Worm (Caenorhabditis elegans) whole organism, young adult: ENCODE measurements around the gene eif-1.A.

Experiments used
- B0035.1 ChIP-seq: sonication (generic microtip); optimal IDR thresholded peaks from 2 replicates; lab custom pipeline; 2016; ENCODE audit warnings: missing genetic modification characterization, mild to moderate bottlenecking, missing compliant biosample characterization, missing genotype, missing genetic modification reagents
- B0336.3 ChIP-seq: fragments of 200-800 bp; sonication (Bioruptor generic); IDR thresholded peaks from 2 replicates; pipeline ENCODE4 v1.3.6; 2022; ENCODE audit warnings: missing genetic modification characterization, missing compliant biosample characterization
- D2030.7 ChIP-seq: fragments of 200-800 bp; sonication (Bioruptor generic); IDR thresholded peaks from 2 replicates; pipeline ENCODE4 v1.3.6; 2022; ENCODE audit warnings: missing genetic modification reagents, missing genetic modification characterization, missing compliant biosample characterization
- F10E7.11 ChIP-seq: sonication (generic microtip); optimal IDR thresholded peaks from 2 replicates; lab custom pipeline; 2017; ENCODE audit warnings: mild to moderate bottlenecking, missing genetic modification characterization, moderate library complexity, missing compliant biosample characterization
- F22D6.2 ChIP-seq: sonication (generic microtip); optimal IDR thresholded peaks from 2 replicates; lab custom pipeline; 2016; ENCODE audit warnings: mild to moderate bottlenecking, missing genetic modification characterization, missing compliant biosample characterization
- F23B12.7 ChIP-seq: sonication (generic microtip); optimal IDR thresholded peaks from 2 replicates; lab custom pipeline; 2017; ENCODE audit warnings: missing genetic modification characterization, mild to moderate bottlenecking, missing compliant biosample characterization, antibody characterized with exemption, moderate library complexity; ENCODE audit not compliant: insufficient read depth
- F52B5.7 ChIP-seq: sonication (generic microtip); optimal IDR thresholded peaks from 2 replicates; lab custom pipeline; 2016; ENCODE audit warnings: mild to moderate bottlenecking, missing genetic modification characterization, missing compliant biosample characterization
- T07F8.4 ChIP-seq: sonication (generic microtip); optimal IDR thresholded peaks from 2 replicates; lab custom pipeline; 2016; ENCODE audit warnings: mild to moderate bottlenecking, missing genetic modification characterization, moderate library complexity, missing compliant biosample characterization
- Y56A3A.18 ChIP-seq: fragments of 200-800 bp; sonication (Bioruptor generic); IDR thresholded peaks from 2 replicates; pipeline ENCODE4 v1.3.6; 2022; ENCODE audit warnings: missing genetic modification reagents, missing genetic modification characterization, missing compliant biosample characterization
- Y67H2A.10 ChIP-seq: fragments of 200-800 bp; sonication (Bioruptor generic); conservative IDR thresholded peaks from 2 replicates; pipeline ENCODE4 v1.3.6; 2022; ENCODE audit warnings: missing genetic modification reagents, missing genetic modification characterization, missing compliant biosample characterization
- ZK185.1 ChIP-seq: sonication (generic microtip); optimal IDR thresholded peaks from 2 replicates; lab custom pipeline; 2016; ENCODE audit warnings: mild to moderate bottlenecking, missing genetic modification characterization, missing compliant biosample characterization; ENCODE audit not compliant: poor library complexity, severe bottlenecking
- bed-1 ChIP-seq: fragments of 200-800 bp; sonication (Bioruptor generic); IDR thresholded peaks from 2 replicates; pipeline ENCODE4 v1.3.6; 2022; ENCODE audit warnings: missing genetic modification reagents, missing genetic modification characterization, missing compliant biosample characterization
- bed-2 ChIP-seq: fragments of 200-800 bp; sonication (Bioruptor generic); IDR thresholded peaks from 2 replicates; pipeline ENCODE4 v1.3.6; 2022; ENCODE audit warnings: missing genetic modification reagents, missing genetic modification characterization, missing compliant biosample characterization
- cebp-1 ChIP-seq, 2 experiments: fragments of 200-800 bp in 1 of 2; sonication (Bioruptor generic) in 1 of 2; sonication (generic microtip) in 1 of 2; IDR thresholded peaks in 1 of 2; optimal IDR thresholded peaks in 1 of 2; 2 replicates each; pipeline versions ENCODE4 v1.3.6 to Lab custom; 2017 to 2022; ENCODE audit warnings: missing compliant biosample characterization in 2 of 2, missing genetic modification characterization in 2 of 2, mild to moderate bottlenecking in 1 of 2, missing genetic modification reagents in 1 of 2, moderate library complexity in 1 of 2
- ceh-100 ChIP-seq: fragments of 200-800 bp; sonication (Bioruptor generic); IDR thresholded peaks from 2 replicates; pipeline ENCODE4 v1.3.6; 2022; ENCODE audit warnings: missing genetic modification reagents, missing genetic modification characterization, missing compliant biosample characterization
- ceh-27 ChIP-seq: fragments of 200-800 bp; sonication (Bioruptor generic); optimal IDR thresholded peaks from 2 replicates; lab custom pipeline; 2018; ENCODE audit warnings: mild to moderate bottlenecking, missing genetic modification characterization, moderate library complexity, missing compliant biosample characterization
- ceh-40 ChIP-seq: fragments of 200-800 bp; sonication (Bioruptor generic); IDR thresholded peaks from 2 replicates; pipeline ENCODE4 v1.3.6; 2022; ENCODE audit warnings: missing genetic modification characterization, missing compliant biosample characterization
- chd-7 ChIP-seq: sonication (generic microtip); optimal IDR thresholded peaks from 2 replicates; lab custom pipeline; 2016; ENCODE audit warnings: mild to moderate bottlenecking, missing genetic modification characterization, moderate library complexity, missing compliant biosample characterization
- die-1 ChIP-seq: sonication (generic microtip); optimal IDR thresholded peaks from 2 replicates; lab custom pipeline; 2016; ENCODE audit warnings: missing genotype, mild to moderate bottlenecking, missing genetic modification characterization, missing compliant biosample characterization
- dpff-1 ChIP-seq: sonication (generic microtip); optimal IDR thresholded peaks from 2 replicates; lab custom pipeline; 2017; ENCODE audit warnings: mild to moderate bottlenecking, missing genetic modification characterization, missing compliant biosample characterization
- ekl-4 ChIP-seq: fragments of 200-800 bp; sonication (Bioruptor generic); IDR thresholded peaks from 2 replicates; pipeline ENCODE4 v1.3.6; 2022; ENCODE audit warnings: missing genetic modification reagents, missing genetic modification characterization, missing compliant biosample characterization
- ets-4 ChIP-seq: fragments of 200-800 bp; sonication (Bioruptor generic); optimal IDR thresholded peaks from 2 replicates; lab custom pipeline; 2018; ENCODE audit warnings: mild to moderate bottlenecking, missing genetic modification characterization, missing compliant biosample characterization
- hmg-1.2 ChIP-seq: fragments of 200-800 bp; sonication (Bioruptor generic); IDR thresholded peaks from 2 replicates; pipeline ENCODE4 v1.3.6; 2022; ENCODE audit warnings: missing genetic modification reagents, missing genetic modification characterization, missing compliant biosample characterization
- lag-1 ChIP-seq: fragments of 200-800 bp; sonication (Bioruptor generic); IDR thresholded peaks from 2 replicates; pipeline ENCODE4 v1.3.6; 2022; ENCODE audit warnings: missing genetic modification reagents, missing genetic modification characterization, missing compliant biosample characterization
- let-526 ChIP-seq: fragments of 200-800 bp; sonication (Bioruptor generic); IDR thresholded peaks from 2 replicates; pipeline ENCODE4 v1.3.6; 2022; ENCODE audit warnings: missing genetic modification reagents, missing genetic modification characterization, missing compliant biosample characterization
- lin-35 ChIP-seq, 3 experiments: fragments of 150-350 bp in 2 of 3; sonication (generic microtip) in 1 of 3; optimal IDR thresholded peaks; 2 replicates each; lab custom pipeline; 2014 to 2018; ENCODE audit warnings: missing biosample characterization in 3 of 3, missing genetic modification characterization in 3 of 3, missing genetic modification reagents in 3 of 3
- lin-40 ChIP-seq: sonication (generic microtip); optimal IDR thresholded peaks from 2 replicates; lab custom pipeline; 2016; ENCODE audit warnings: missing genetic modification characterization, mild to moderate bottlenecking, missing compliant biosample characterization, missing genotype, missing genetic modification reagents
- lin-54 ChIP-seq: fragments of 200-800 bp; sonication (Bioruptor generic); optimal IDR thresholded peaks from 2 replicates; lab custom pipeline; 2018; ENCODE audit warnings: mild to moderate bottlenecking, missing genetic modification characterization, missing compliant biosample characterization
- madf-3 ChIP-seq: fragments of 200-800 bp; sonication (Bioruptor generic); IDR thresholded peaks from 2 replicates; pipeline ENCODE4 v1.3.6; 2022; ENCODE audit warnings: missing genetic modification reagents, missing genetic modification characterization, missing compliant biosample characterization
- madf-6 ChIP-seq: fragments of 200-800 bp; sonication (Bioruptor generic); IDR thresholded peaks from 2 replicates; pipeline ENCODE4 v1.3.6; 2022; ENCODE audit warnings: missing genetic modification reagents, missing genetic modification characterization, missing compliant biosample characterization
- madf-8 ChIP-seq: fragments of 200-800 bp; sonication (Bioruptor generic); conservative IDR thresholded peaks from 2 replicates; pipeline ENCODE4 v1.3.6; 2022; ENCODE audit warnings: missing genetic modification reagents, missing genetic modification characterization, missing compliant biosample characterization
- mcd-1 ChIP-seq: fragments of 200-800 bp; sonication (Bioruptor generic); IDR thresholded peaks from 2 replicates; pipeline ENCODE4 v1.3.6; 2022; ENCODE audit warnings: missing genetic modification reagents, missing genetic modification characterization, missing compliant biosample characterization
- mel-28 ChIP-seq: sonication (generic microtip); optimal IDR thresholded peaks from 2 replicates; lab custom pipeline; 2016; ENCODE audit warnings: borderline replicate concordance, mild to moderate bottlenecking, missing genetic modification characterization, missing compliant biosample characterization
- mes-4 ChIP-seq: sonication (generic microtip); optimal IDR thresholded peaks from 2 replicates; lab custom pipeline; 2016; ENCODE audit warnings: missing genotype, missing genetic modification characterization, missing compliant biosample characterization
- nfyb-1 ChIP-seq: fragments of 200-800 bp; sonication (Bioruptor generic); IDR thresholded peaks from 2 replicates; pipeline ENCODE4 v1.3.6; 2022; ENCODE audit warnings: missing genetic modification reagents, missing genetic modification characterization, missing compliant biosample characterization
- nhr-120 ChIP-seq: fragments of 200-800 bp; sonication (Bioruptor generic); IDR thresholded peaks from 2 replicates; pipeline ENCODE4 v1.3.6; 2022; ENCODE audit warnings: missing genetic modification characterization, missing compliant biosample characterization
- nhr-179 ChIP-seq: sonication (generic microtip); optimal IDR thresholded peaks from 2 replicates; lab custom pipeline; 2016; ENCODE audit warnings: mild to moderate bottlenecking, missing genetic modification characterization, missing compliant biosample characterization
- nhr-27 ChIP-seq: fragments of 200-800 bp; sonication (Bioruptor generic); optimal IDR thresholded peaks from 2 replicates; lab custom pipeline; 2018; ENCODE audit warnings: mild to moderate bottlenecking, missing genetic modification characterization, moderate library complexity, missing compliant biosample characterization
- nhr-80 ChIP-seq: sonication (generic microtip); optimal IDR thresholded peaks from 2 replicates; lab custom pipeline; 2016; ENCODE audit warnings: missing genetic modification characterization, missing compliant biosample characterization
- nhr-90 ChIP-seq: sonication (generic microtip); optimal IDR thresholded peaks from 2 replicates; lab custom pipeline; 2016; ENCODE audit warnings: missing genotype, mild to moderate bottlenecking, missing genetic modification characterization, missing compliant biosample characterization
- rec-8 ChIP-seq, 2 experiments: sonication (generic microtip); optimal IDR thresholded peaks; 2 replicates each; lab custom pipeline; 2016; ENCODE audit warnings: mild to moderate bottlenecking in 2 of 2, missing genetic modification characterization in 2 of 2, missing genetic modification reagents in 2 of 2, missing genotype in 2 of 2, missing biosample characterization in 1 of 2, missing compliant biosample characterization in 1 of 2, moderate library complexity in 1 of 2
- sdz-38 ChIP-seq: sonication (generic microtip); optimal IDR thresholded peaks from 2 replicates; lab custom pipeline; 2016; ENCODE audit warnings: missing genotype, missing genetic modification characterization, missing compliant biosample characterization
- snpc-1.1 ChIP-seq: sonication (generic microtip); optimal IDR thresholded peaks from 2 replicates; lab custom pipeline; 2017; ENCODE audit warnings: missing genetic modification characterization, mild to moderate bottlenecking, missing compliant biosample characterization, antibody characterized with exemption, moderate library complexity, missing genotype, missing genetic modification reagents; ENCODE audit not compliant: insufficient read depth
- somi-1 ChIP-seq: fragments of 200-800 bp; sonication (Bioruptor generic); optimal IDR thresholded peaks from 2 replicates; lab custom pipeline; 2018; ENCODE audit warnings: mild to moderate bottlenecking, missing genetic modification characterization, missing compliant biosample characterization
- tbx-9 ChIP-seq: sonication (generic microtip); optimal IDR thresholded peaks from 2 replicates; lab custom pipeline; 2016; ENCODE audit warnings: borderline replicate concordance, missing genetic modification characterization, inconsistent platforms, missing compliant biosample characterization
- ztf-18 ChIP-seq: sonication (generic microtip); optimal IDR thresholded peaks from 2 replicates; lab custom pipeline; 2016; ENCODE audit warnings: missing genotype, mild to moderate bottlenecking, missing genetic modification characterization, missing compliant biosample characterization
- ztf-25 ChIP-seq: fragments of 200-800 bp; sonication (Bioruptor generic); IDR thresholded peaks from 2 replicates; pipeline ENCODE4 v1.3.6; 2022; ENCODE audit warnings: missing genetic modification reagents, missing genetic modification characterization, missing compliant biosample characterization
- ztf-26 ChIP-seq: sonication (generic microtip); optimal IDR thresholded peaks from 2 replicates; lab custom pipeline; 2017; ENCODE audit warnings: missing genetic modification characterization, missing compliant biosample characterization

eif-1.A gene

ce11 chrIV:4811863-4812262 lies 1.1 kb downstream of the eif-1.A start, which contains the start of gene srw-95 (continued):
- TF ChIP-seq nhr-120 (GFP tag; lab: Robert Waterston, UW): no peak
- TF ChIP-seq mcd-1 (GFP tag; lab: Robert Waterston, UW): peak; percentile 28; the same call in 1 of the 2 replicates
- 0 out of 2 replicates have a peak, but pooled peaks have one; percentile 10 for TF ChIP-seq hmg-1.2
- TF ChIP-seq dpff-1 (tag; lab: Kevin White, UChicago): no peak
- no peak for TF ChIP-seq F22D6.2 (tag; lab: Kevin White, UChicago)
- TF ChIP-seq madf-3 (GFP tag; lab: Robert Waterston, UW): 0 out of 2 replicates have a peak, but pooled peaks have one; percentile 71
- TF ChIP-seq mel-28 (tag; lab: Kevin White, UChicago): no peak
- TF ChIP-seq lag-1 (GFP tag; lab: Robert Waterston, UW): no peak
- no peak for TF ChIP-seq ceh-27
- no peak for TF ChIP-seq F23B12.7 (tag; lab: Kevin White, UChicago)
- peak in 1 of 3 experiments; percentile 11 for TF ChIP-seq lin-35 (GFP tag; optimal IDR thresholded peaks at IDR 0.05; lab: Kevin White, UChicago)
- TF ChIP-seq ztf-18 (tag; lab: Kevin White, UChicago): no peak
- TF ChIP-seq D2030.7: no peak
- no peak for TF ChIP-seq B0035.1 (tag; lab: Kevin White, UChicago)
- no peak for TF ChIP-seq ekl-4 (GFP tag; lab: Robert Waterston, UW)
- no peak for TF ChIP-seq ztf-26 (tag; lab: Kevin White, UChicago)
- no peak for TF ChIP-seq madf-8 (GFP tag; lab: Robert Waterston, UW)
- TF ChIP-seq mes-4 (tag; lab: Kevin White, UChicago): no peak
- TF ChIP-seq snpc-1.1 (tag; lab: Kevin White, UChicago): peak; percentile 24
- no peak for TF ChIP-seq Y67H2A.10
- TF ChIP-seq rec-8 (tag; optimal IDR thresholded peaks at IDR 0.05; lab: Kevin White, UChicago): no peak
- no peak for TF ChIP-seq nfyb-1
- TF ChIP-seq sdz-38 (tag; lab: Kevin White, UChicago): no peak
- 0 out of 2 replicates have a peak, but pooled peaks have one; percentile 8 for TF ChIP-seq bed-1 (GFP tag; lab: Robert Waterston, UW)
- no peak for TF ChIP-seq F52B5.7 (tag; lab: Kevin White, UChicago)
- peak; percentile 12 for TF ChIP-seq die-1 (tag; lab: Kevin White, UChicago)
- no peak for TF ChIP-seq somi-1 (GFP tag; lab: Kevin White, UChicago)
- no peak for TF ChIP-seq nhr-27 (tag; lab: Kevin White, UChicago)
- no peak for TF ChIP-seq cebp-1 (GFP tag; IDR thresholded peaks at IDR 0.05; lab: Robert Waterston, UW)
- peak; percentile 16 for TF ChIP-seq cebp-1 (tag; optimal IDR thresholded peaks at IDR 0.05; lab: Kevin White, UChicago)
- no peak for TF ChIP-seq lin-40 (tag; lab: Kevin White, UChicago)
- TF ChIP-seq F10E7.11 (tag; lab: Kevin White, UChicago): no peak
- TF ChIP-seq ceh-40 (GFP tag; lab: Robert Waterston, UW): no peak
- TF ChIP-seq nhr-80 (tag; lab: Kevin White, UChicago): no peak
- TF ChIP-seq ZK185.1 (tag; lab: Kevin White, UChicago): no peak
- no peak for TF ChIP-seq nhr-179 (tag; lab: Kevin White, UChicago)
- no peak for TF ChIP-seq let-526 (GFP tag; lab: Robert Waterston, UW)
- TF ChIP-seq ceh-100: 0 out of 2 replicates have a peak, but pooled peaks have one; percentile 40
- no peak for TF ChIP-seq nhr-90 (tag; lab: Kevin White, UChicago)
- no peak for TF ChIP-seq T07F8.4
- no peak for TF ChIP-seq bed-2 (GFP tag; lab: Robert Waterston, UW)
- TF ChIP-seq ets-4 (GFP tag; lab: Kevin White, UChicago): no peak
- peak; percentile 45; the same call in 1 of the 2 replicates for TF ChIP-seq madf-6 (GFP tag; lab: Robert Waterston, UW)
- TF ChIP-seq Y56A3A.18: no peak
- peak; percentile 9 for TF ChIP-seq lin-54
- 0 out of 2 replicates have a peak, but pooled peaks have one; percentile 20 for TF ChIP-seq ztf-25 (GFP tag; lab: Robert Waterston, UW)
- no peak for TF ChIP-seq tbx-9 (tag; lab: Kevin White, UChicago)
- TF ChIP-seq chd-7 (tag; lab: Kevin White, UChicago): no peak
- TF ChIP-seq B0336.3 (GFP tag; lab: Robert Waterston, UW): peak; percentile 86
